Worm (Caenorhabditis elegans) whole organism, L2 larva: Measurements from ENCODE around the gene aka-1.

Source experiments
- F13H6.1 ChIP-seq: sonication (generic microtip); optimal IDR thresholded peaks from 2 replicates; lab custom pipeline; 2016; ENCODE audit warnings: missing genetic modification characterization, missing compliant biosample characterization
- lsy-2 ChIP-seq, 2 experiments: fragments of 150-350 bp in 1 of 2; sonication (generic microtip) in 1 of 2; optimal IDR thresholded peaks; 2 replicates each; lab custom pipeline; 2014 to 2017; ENCODE audit warnings: missing biosample characterization in 2 of 2, missing genetic modification characterization in 2 of 2
- nhr-12 ChIP-seq: fragments of 150-350 bp; optimal IDR thresholded peaks from 2 replicates; lab custom pipeline; 2014; ENCODE audit warnings: missing biosample characterization, missing genetic modification characterization
- nhr-23 ChIP-seq: fragments of 150-350 bp; optimal IDR thresholded peaks from 2 replicates; lab custom pipeline; 2014; ENCODE audit warnings: missing biosample characterization, missing genetic modification reagents, missing genetic modification characterization
- nhr-6 ChIP-seq: fragments of 150-350 bp; optimal IDR thresholded peaks from 2 replicates; lab custom pipeline; 2014; ENCODE audit warnings: missing biosample characterization, missing genetic modification characterization
- unc-39 ChIP-seq: fragments of 150-350 bp; optimal IDR thresholded peaks from 2 replicates; lab custom pipeline; 2014; ENCODE audit warnings: missing biosample characterization, missing genetic modification characterization
- unc-62 ChIP-seq: fragments of 150-350 bp; optimal IDR thresholded peaks from 2 replicates; lab custom pipeline; 2014; ENCODE audit warnings: missing biosample characterization, missing genetic modification reagents, missing genetic modification characterization
- ztf-11 ChIP-seq: sonication (generic microtip); optimal IDR thresholded peaks from 2 replicates; lab custom pipeline; 2017; ENCODE audit warnings: missing biosample characterization, missing genetic modification characterization

DNA sequence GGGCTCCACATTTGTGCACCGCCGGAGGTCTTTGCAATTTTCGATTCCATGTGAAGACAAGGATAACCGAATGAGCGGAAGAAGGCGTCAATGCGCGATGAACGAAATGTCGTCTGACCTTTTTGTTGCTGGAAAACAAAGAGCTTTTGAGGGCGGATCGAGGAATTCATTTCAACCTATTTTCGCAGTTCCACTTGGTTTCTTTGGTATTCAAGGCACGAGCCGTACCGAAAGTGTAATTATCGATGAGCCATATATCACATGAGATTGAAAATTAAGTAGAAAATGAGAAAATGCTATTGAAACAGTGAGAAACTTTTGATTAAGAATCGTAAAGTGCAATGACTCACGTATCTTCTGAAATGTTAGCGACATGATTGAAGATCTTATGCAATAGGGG, 40.9 kb upstream of the aka-1 start, which contains the start of gene glb-9:
- TF ChIP-seq nhr-23 (tag; lab: Kevin White, UChicago) (no peak), F13H6.1 (tag; lab: Kevin White, UChicago) (no peak), unc-39 (no peak), ztf-11 (tag; lab: Kevin White, UChicago) (no peak), lsy-2 (tag; optimal IDR thresholded peaks at IDR 0.05; lab: Kevin White, UChicago) (no peak), unc-62 (no peak), nhr-6 (tag; lab: Kevin White, UChicago) (no peak), nhr-12 (tag; lab: Kevin White, UChicago) (no peak)
